Worm (Caenorhabditis elegans) whole organism, L1 larva: ENCODE measurements around the gene VC5.2.

Experiments
- ama-1 ChIP-seq: fragments of 150-350 bp; optimal IDR thresholded peaks from 2 replicates; lab custom pipeline; 2014
- blmp-1 ChIP-seq: fragments of 150-350 bp; optimal IDR thresholded peaks from 2 replicates; lab custom pipeline; 2014; ENCODE audit warnings: missing biosample characterization, missing genetic modification characterization

ce11 chrV:7093720-7094401, 8.1 kb downstream of the VC5.2 start, which contains the start of gene nhr-135:
- TF ChIP-seq blmp-1 (peak; percentile 99), ama-1 (lab: Kevin White, UChicago) (no peak)
